Worm (Caenorhabditis elegans): ENCODE data around the gene C31E10.6.
A peak's percentile ranks its signal among the peaks of the same experiment; 100 is the strongest.

C31E10.6 gene

ce11 chrX:13995803-13996388 is at the start of gene C31E10.6, which contains the start of gene C31E10.5:
Gene C31E10.6 (plus strand): TSS chrX:13996338.
Gene C31E10.5 (minus strand): TSS chrX:13995834.
- no peak for TF ChIP-seq nhr-12 (tag; optimal IDR thresholded peaks at IDR 0.05)
- no peak for TF ChIP-seq unc-62 (GFP tag; optimal IDR thresholded peaks at IDR 0.05)
- TF ChIP-seq blmp-1 (tag; optimal IDR thresholded peaks at IDR 0.05), result no peak
- no peak for TF ChIP-seq unc-120 (tag; optimal IDR thresholded peaks at IDR 0.05; ENCODE audit: poor library complexity, severe bottlenecking)
- no peak for TF ChIP-seq elt-3 (tag; optimal IDR thresholded peaks at IDR 0.05)
- TF ChIP-seq lin-32 (GFP tag; optimal IDR thresholded peaks at IDR 0.05), result no peak
- TF ChIP-seq snpc-4 (tag; optimal IDR thresholded peaks at IDR 0.05), result no peak
- TF ChIP-seq lsy-2 (tag; optimal IDR thresholded peaks at IDR 0.05), result peak; percentile 50
- no peak for TF ChIP-seq hlh-1 (tag; optimal IDR thresholded peaks at IDR 0.05)
- TF ChIP-seq ceh-43 (GFP tag; optimal IDR thresholded peaks at IDR 0.05), result no peak
- TF ChIP-seq ces-1 (GFP tag; optimal IDR thresholded peaks at IDR 0.05), result peak; percentile 25
- TF ChIP-seq tbx-8 (GFP tag; optimal IDR thresholded peaks at IDR 0.05), result no peak
- TF ChIP-seq lin-13 (tag; optimal IDR thresholded peaks at IDR 0.05), result peak; percentile 39
- no peak for TF ChIP-seq flh-1 (GFP tag; optimal IDR thresholded peaks at IDR 0.05)
- no peak for TF ChIP-seq sem-2 (GFP tag; optimal IDR thresholded peaks at IDR 0.05)
- peak; percentile 85 for TF ChIP-seq mep-1 (tag; optimal IDR thresholded peaks at IDR 0.05)
- TF ChIP-seq ham-2 (GFP tag; optimal IDR thresholded peaks at IDR 0.05), result no peak
- no peak for TF ChIP-seq unc-39 (tag; optimal IDR thresholded peaks at IDR 0.05)
- no peak for TF ChIP-seq nhr-76 (tag; optimal IDR thresholded peaks at IDR 0.05)
- TF ChIP-seq M03D4.4 (tag; optimal IDR thresholded peaks at IDR 0.05), result no peak
- no peak for TF ChIP-seq mab-5 (tag; optimal IDR thresholded peaks at IDR 0.05)
- TF ChIP-seq nhr-2 (tag; optimal IDR thresholded peaks at IDR 0.05), result no peak
- TF ChIP-seq nhr-237 (tag; optimal IDR thresholded peaks at IDR 0.05), result peak; percentile 48
- TF ChIP-seq ztf-11 (tag; optimal IDR thresholded peaks at IDR 0.05), result no peak
- TF ChIP-seq zip-8 (tag; optimal IDR thresholded peaks at IDR 0.05), result no peak
- no peak for TF ChIP-seq ceh-83 (GFP tag; optimal IDR thresholded peaks at IDR 0.05)
- no peak for TF ChIP-seq sptf-1 (tag; optimal IDR thresholded peaks at IDR 0.05)
- no peak for TF ChIP-seq bed-3 (GFP tag; optimal IDR thresholded peaks at IDR 0.05)
- no peak for TF ChIP-seq ceh-39 (tag; optimal IDR thresholded peaks at IDR 0.05)
- peak; percentile 23 for TF ChIP-seq mls-2 (tag; optimal IDR thresholded peaks at IDR 0.05)
- TF ChIP-seq cnd-1 (tag; optimal IDR thresholded peaks at IDR 0.05), result peak; percentile 1
- TF ChIP-seq elt-1 (tag; optimal IDR thresholded peaks at IDR 0.05; ENCODE audit: borderline replicate concordance, insufficient read depth), result no peak
- TF ChIP-seq drap-1 (GFP tag; optimal IDR thresholded peaks at IDR 0.05), result no peak
- TF ChIP-seq nhr-28 (tag; optimal IDR thresholded peaks at IDR 0.05), result no peak
- no peak for TF ChIP-seq pha-4 (tag; optimal IDR thresholded peaks at IDR 0.05)

- TF ChIP-seq elt-3 (tag; optimal IDR thresholded peaks at IDR 0.05) (no peak), hlh-1 (tag; optimal IDR thresholded peaks at IDR 0.05) (no peak), nhr-28 (tag; optimal IDR thresholded peaks at IDR 0.05) (no peak), unc-62 (GFP tag; optimal IDR thresholded peaks at IDR 0.05) (no peak), tbx-8 (GFP tag; optimal IDR thresholded peaks at IDR 0.05) (no peak), lin-13 (tag; optimal IDR thresholded peaks at IDR 0.05) (no peak), lin-32 (GFP tag; optimal IDR thresholded peaks at IDR 0.05) (no peak), zip-8 (tag; optimal IDR thresholded peaks at IDR 0.05) (no peak), M03D4.4 (tag; optimal IDR thresholded peaks at IDR 0.05) (no peak), pha-4 (tag; optimal IDR thresholded peaks at IDR 0.05) (no peak), ceh-39 (tag; optimal IDR thresholded peaks at IDR 0.05) (no peak), mep-1 (tag; optimal IDR thresholded peaks at IDR 0.05) (no peak), nhr-76 (tag; optimal IDR thresholded peaks at IDR 0.05) (no peak), mab-5 (tag; optimal IDR thresholded peaks at IDR 0.05) (no peak), ceh-83 (GFP tag; optimal IDR thresholded peaks at IDR 0.05) (no peak)
These were observed 49.2 kb upstream of the C31E10.6 start for ce11 chrX:13946693-13947583.

- TF ChIP-seq drap-1 (GFP tag; optimal IDR thresholded peaks at IDR 0.05) (peak; percentile 46), ceh-43 (GFP tag; optimal IDR thresholded peaks at IDR 0.05) (no peak), nhr-237 (tag; optimal IDR thresholded peaks at IDR 0.05) (no peak), hlh-1 (tag; optimal IDR thresholded peaks at IDR 0.05) (peak; percentile 35), mls-2 (tag; optimal IDR thresholded peaks at IDR 0.05) (peak; percentile 54), sptf-1 (tag; optimal IDR thresholded peaks at IDR 0.05) (peak; percentile 38), pha-4 (tag; optimal IDR thresholded peaks at IDR 0.05) (peak; percentile 30), nhr-76 (tag; optimal IDR thresholded peaks at IDR 0.05) (no peak), elt-1 (tag; optimal IDR thresholded peaks at IDR 0.05; ENCODE audit: borderline replicate concordance, insufficient read depth) (no peak), lin-13 (tag; optimal IDR thresholded peaks at IDR 0.05) (peak; percentile 36), ces-1 (GFP tag; optimal IDR thresholded peaks at IDR 0.05) (peak; percentile 3), lin-32 (GFP tag; optimal IDR thresholded peaks at IDR 0.05) (peak; percentile 50), unc-120 (tag; optimal IDR thresholded peaks at IDR 0.05; ENCODE audit: poor library complexity, severe bottlenecking) (peak; percentile 49), cnd-1 (tag; optimal IDR thresholded peaks at IDR 0.05) (peak; percentile 82), nhr-2 (tag; optimal IDR thresholded peaks at IDR 0.05) (peak; percentile 42)
These were observed 48.0 kb upstream of the C31E10.6 start for ce11 chrX:13948167-13948566.

Data from whole organism, mixed stage, embryonic.